Fruit fly (Drosophila melanogaster): ENCODE data around the gene CG14855.
A peak's percentile ranks its signal among the peaks of the same experiment; 100 is the strongest.

Gene CG14855

dm6 chr3R:14817721-14818215 is 21.7 kb downstream of the CG14855 start:
- TF ChIP-seq CG17829 (tag; optimal IDR thresholded peaks at IDR 0.05): peak; percentile 6
- TF ChIP-seq grn (GFP tag; optimal IDR thresholded peaks at IDR 0.05): no peak
- TF ChIP-seq CG6765 (GFP tag; optimal IDR thresholded peaks at IDR 0.05): no peak
- no peak for TF ChIP-seq CG3407 (GFP tag; optimal IDR thresholded peaks at IDR 0.05)
- TF ChIP-seq ara (GFP tag; IDR thresholded peaks at IDR 0.05): no peak
- no peak for TF ChIP-seq CkIIα-i1 (GFP tag; IDR thresholded peaks at IDR 0.05)
- peak; percentile 89 for TF ChIP-seq Deaf1 (tag; optimal IDR thresholded peaks at IDR 0.05)
- peak; percentile 37 for TF ChIP-seq sd (tag; optimal IDR thresholded peaks at IDR 0.05)
- TF ChIP-seq CG12942 (GFP tag; optimal IDR thresholded peaks at IDR 0.05): no peak
- TF ChIP-seq CG10431 (GFP tag; optimal IDR thresholded peaks at IDR 0.05): no peak
- TF ChIP-seq pnt (GFP tag; optimal IDR thresholded peaks at IDR 0.05): no peak
- no peak for TF ChIP-seq CG7556 (GFP tag; optimal IDR thresholded peaks at IDR 0.05)
- TF ChIP-seq CrebB (tag; optimal IDR thresholded peaks at IDR 0.05): peak; percentile 12
- TF ChIP-seq cad (GFP tag; optimal IDR thresholded peaks at IDR 0.05): no peak
- no peak for TF ChIP-seq run (tag; optimal IDR thresholded peaks at IDR 0.05)
- TF ChIP-seq twi (tag; optimal IDR thresholded peaks at IDR 0.05): no peak
- TF ChIP-seq ssp (GFP tag; IDR thresholded peaks at IDR 0.05): no peak
- no peak for TF ChIP-seq Oli (tag; optimal IDR thresholded peaks at IDR 0.05)
- no peak; the same call in 1 of the 2 replicates for TF ChIP-seq CG42726 (GFP tag; IDR thresholded peaks at IDR 0.05; ENCODE audit: partially characterized antibody)
- TF ChIP-seq nau (GFP tag; optimal IDR thresholded peaks at IDR 0.05): peak; percentile 24
- TF ChIP-seq HmgZ (tag; optimal IDR thresholded peaks at IDR 0.05): peak; percentile 12
- TF ChIP-seq CG12071 (GFP tag; optimal IDR thresholded peaks at IDR 0.05): no peak
- no peak for TF ChIP-seq mld (GFP tag; IDR thresholded peaks at IDR 0.05; ENCODE audit: partially characterized antibody)
- no peak for TF ChIP-seq CG3838 (GFP tag; optimal IDR thresholded peaks at IDR 0.05)
- no peak for TF ChIP-seq CG13424 (tag; optimal IDR thresholded peaks at IDR 0.05)
- no peak for TF ChIP-seq lmd (GFP tag; IDR thresholded peaks at IDR 0.05)
- no peak for TF ChIP-seq CG3995 (GFP tag; optimal IDR thresholded peaks at IDR 0.05)
- no peak for TF ChIP-seq CG12236 (GFP tag; optimal IDR thresholded peaks at IDR 0.05)
- no peak for TF ChIP-seq Usf (GFP tag; optimal IDR thresholded peaks at IDR 0.05)
- TF ChIP-seq HLH54F (GFP tag; optimal IDR thresholded peaks at IDR 0.05): no peak
- TF ChIP-seq seq (GFP tag; IDR thresholded peaks at IDR 0.05): no peak
- TF ChIP-seq Rx (GFP tag; IDR thresholded peaks at IDR 0.05): no peak
- no peak for TF ChIP-seq CG2889 (GFP tag; IDR thresholded peaks at IDR 0.05)
- no peak for TF ChIP-seq nom (GFP tag; optimal IDR thresholded peaks at IDR 0.05)
- peak; percentile 7 for TF ChIP-seq CG15601 (tag; optimal IDR thresholded peaks at IDR 0.05)
- no peak for TF ChIP-seq CG2129 (GFP tag; IDR thresholded peaks at IDR 0.05; ENCODE audit: partially characterized antibody)
- no peak for TF ChIP-seq disco-r (GFP tag; optimal IDR thresholded peaks at IDR 0.05)
- peak; percentile 83 for TF ChIP-seq Med (GFP tag)
- no peak for TF ChIP-seq CG14667 (GFP tag; IDR thresholded peaks at IDR 0.05)
- TF ChIP-seq CG4617 (GFP tag; optimal IDR thresholded peaks at IDR 0.05; ENCODE audit: borderline replicate concordance): no peak
- no peak for TF ChIP-seq CG7372 (GFP tag; IDR thresholded peaks at IDR 0.05)
- TF ChIP-seq CG8359 (GFP tag; optimal IDR thresholded peaks at IDR 0.05; ENCODE audit: borderline replicate concordance): no peak
- TF ChIP-seq Poxn (GFP tag; IDR thresholded peaks at IDR 0.05): no peak
- TF ChIP-seq Six4 (GFP tag; optimal IDR thresholded peaks at IDR 0.05): no peak
- no peak for TF ChIP-seq mam (GFP tag; optimal IDR thresholded peaks at IDR 0.05)
- no peak for TF ChIP-seq CTCF (GFP tag; optimal IDR thresholded peaks at IDR 0.05)
- TF ChIP-seq luna (GFP tag; optimal IDR thresholded peaks at IDR 0.05): no peak
- TF ChIP-seq D19A (tag; optimal IDR thresholded peaks at IDR 0.05): no peak
- TF ChIP-seq CG6813 (GFP tag; optimal IDR thresholded peaks at IDR 0.05): peak; percentile 5
- TF ChIP-seq H2.0 (GFP tag; IDR thresholded peaks at IDR 0.05): no peak
- TF ChIP-seq slou (GFP tag; optimal IDR thresholded peaks at IDR 0.05): no peak
- TF ChIP-seq CG8089 (GFP tag; optimal IDR thresholded peaks at IDR 0.05): no peak
